Worm (Caenorhabditis elegans) whole organism, late embryonic: Measurements from ENCODE around the gene arrd-10.

Source experiments
- ama-1 ChIP-seq: fragments of 150-350 bp; optimal IDR thresholded peaks from 2 replicates; lab custom pipeline; 2014
- ceh-34 ChIP-seq: sonication (generic microtip); optimal IDR thresholded peaks from 2 replicates; lab custom pipeline; 2016; ENCODE audit warnings: mild to moderate bottlenecking, missing genetic modification characterization, missing compliant biosample characterization
- che-1 ChIP-seq: sonication (generic microtip); optimal IDR thresholded peaks from 2 replicates; lab custom pipeline; 2016; ENCODE audit warnings: mild to moderate bottlenecking, missing genetic modification characterization, missing compliant biosample characterization
- hlh-30 ChIP-seq: sonication (generic microtip); optimal IDR thresholded peaks from 2 replicates; lab custom pipeline; 2017; ENCODE audit warnings: antibody characterized with exemption, missing genetic modification characterization, missing compliant biosample characterization; ENCODE audit not compliant: insufficient read depth
- madf-2 ChIP-seq: sonication (generic microtip); optimal IDR thresholded peaks from 2 replicates; lab custom pipeline; 2017; ENCODE audit warnings: missing genetic modification characterization, missing compliant biosample characterization
- pat-9 ChIP-seq: fragments of 200-800 bp; sonication (Bioruptor generic); optimal IDR thresholded peaks from 2 replicates; lab custom pipeline; 2018; ENCODE audit warnings: mild to moderate bottlenecking, missing genetic modification characterization, moderate library complexity, missing compliant biosample characterization
- unc-55 ChIP-seq: sonication (generic microtip); optimal IDR thresholded peaks from 2 replicates; lab custom pipeline; 2017; ENCODE audit warnings: missing biosample characterization, missing genetic modification reagents, missing genetic modification characterization

Gene arrd-10

ce11 chrII:12992980-12993379 is 53.1 kb downstream of the arrd-10 start:
- TF ChIP-seq unc-55, result no peak
- TF ChIP-seq ama-1 (lab: Kevin White, UChicago), result peak; percentile 12
- no peak for TF ChIP-seq pat-9 (tag; lab: Kevin White, UChicago)
- TF ChIP-seq ceh-34 (tag; lab: Kevin White, UChicago), result no peak
- no peak for TF ChIP-seq madf-2 (tag; lab: Kevin White, UChicago)
- TF ChIP-seq hlh-30 (tag; lab: Kevin White, UChicago), result no peak
- no peak for TF ChIP-seq che-1 (tag; lab: Kevin White, UChicago)
